Fruit fly (Drosophila melanogaster) whole organism, embryonic: ENCODE results near the gene LanB1.
A peak's percentile ranks its signal among the peaks of the same experiment; 100 is the strongest.

Experiments
- ATbp ChIP-seq: fragments of 200-800 bp; sonication (Bioruptor generic); optimal IDR thresholded peaks from 2 replicates; lab custom pipeline; 2017; ENCODE audit warnings: missing biosample characterization, mild to moderate bottlenecking, missing genetic modification characterization, missing genetic modification reagents
- BtbVII ChIP-seq: fragments of 200-800 bp; sonication (Bioruptor generic); optimal IDR thresholded peaks from 3 replicates; lab custom pipeline; 2017; ENCODE audit warnings: missing biosample characterization, mild to moderate bottlenecking, missing genetic modification characterization
- CG10321 ChIP-seq: fragments of 200-800 bp; sonication (Bioruptor generic); IDR thresholded peaks from 2 replicates; pipeline ENCODE4 v1.3.6; 2022; ENCODE audit warnings: missing biosample characterization, missing genetic modification characterization
- CG11696 ChIP-seq: fragments of 200-800 bp; sonication (Bioruptor generic); IDR thresholded peaks from 2 replicates; pipeline ENCODE4 v1.3.6; 2022; ENCODE audit warnings: missing biosample characterization, missing genetic modification characterization
- CG1233 ChIP-seq: fragments of 200-800 bp; sonication (Bioruptor generic); optimal IDR thresholded peaks from 4 replicates; lab custom pipeline; 2018; ENCODE audit warnings: missing biosample characterization, mild to moderate bottlenecking, missing genetic modification characterization
- CG15011 ChIP-seq: fragments of 200-800 bp; sonication (Bioruptor generic); optimal IDR thresholded peaks from 3 replicates; lab custom pipeline; 2018; ENCODE audit warnings: missing biosample characterization, mild to moderate bottlenecking, missing genetic modification characterization
- CG15514 ChIP-seq: fragments of 200-800 bp; sonication (Bioruptor generic); optimal IDR thresholded peaks from 3 replicates; lab custom pipeline; 2017; ENCODE audit warnings: missing biosample characterization, missing genetic modification characterization, mild to moderate bottlenecking, moderate library complexity, missing genetic modification reagents
- CG17802 ChIP-seq: fragments of 200-800 bp; sonication (Bioruptor generic); optimal IDR thresholded peaks from 2 replicates; lab custom pipeline; 2018; ENCODE audit warnings: missing biosample characterization, mild to moderate bottlenecking, missing genetic modification characterization, moderate library complexity
- CG18599 ChIP-seq: fragments of 200-800 bp; sonication (Bioruptor generic); optimal IDR thresholded peaks from 3 replicates; lab custom pipeline; 2017; ENCODE audit warnings: missing biosample characterization, missing genetic modification characterization, mild to moderate bottlenecking, moderate library complexity, missing genetic modification reagents
- CG2678 ChIP-seq: fragments of 200-800 bp; sonication (Bioruptor generic); optimal IDR thresholded peaks from 3 replicates; lab custom pipeline; 2019; ENCODE audit warnings: missing biosample characterization, mild to moderate bottlenecking, missing genetic modification characterization, moderate library complexity
- CG2875 ChIP-seq: fragments of 200-800 bp; sonication (Bioruptor generic); optimal IDR thresholded peaks from 2 replicates; lab custom pipeline; 2017; ENCODE audit warnings: missing biosample characterization, mild to moderate bottlenecking, missing genetic modification characterization, missing genetic modification reagents
- CG3281 ChIP-seq: fragments of 200-800 bp; sonication (Bioruptor generic); optimal IDR thresholded peaks from 3 replicates; lab custom pipeline; 2017; ENCODE audit warnings: missing biosample characterization, mild to moderate bottlenecking, missing genetic modification characterization
- CG4328 ChIP-seq: fragments of 200-800 bp; sonication (Bioruptor generic); optimal IDR thresholded peaks from 3 replicates; lab custom pipeline; 2017; ENCODE audit warnings: missing biosample characterization, missing genetic modification reagents, missing genetic modification characterization
- CG6813 ChIP-seq: fragments of 200-800 bp; sonication (Bioruptor generic); optimal IDR thresholded peaks from 2 replicates; lab custom pipeline; 2017; ENCODE audit warnings: missing biosample characterization, missing genetic modification characterization, mild to moderate bottlenecking, moderate library complexity, missing genetic modification reagents
- CG7839 ChIP-seq: fragments of 200-800 bp; sonication (Bioruptor generic); optimal IDR thresholded peaks from 3 replicates; lab custom pipeline; 2018; ENCODE audit warnings: missing biosample characterization, mild to moderate bottlenecking, missing genetic modification characterization, moderate library complexity
- CG7963 ChIP-seq: fragments of 200-800 bp; sonication (Bioruptor generic); IDR thresholded peaks from 3 replicates; pipeline ENCODE4 v1.3.6; 2022; ENCODE audit warnings: missing biosample characterization, missing genetic modification characterization; ENCODE audit not compliant: partially characterized antibody
- CG8089 ChIP-seq: fragments of 200-800 bp; sonication (Bioruptor generic); optimal IDR thresholded peaks from 3 replicates; lab custom pipeline; 2016; ENCODE audit warnings: missing biosample characterization, missing genetic modification characterization
- CG9817 ChIP-seq: fragments of 200-800 bp; sonication (Bioruptor generic); optimal IDR thresholded peaks from 2 replicates; lab custom pipeline; 2018; ENCODE audit warnings: missing biosample characterization, mild to moderate bottlenecking, missing genetic modification characterization, moderate library complexity
- CG9932 ChIP-seq: fragments of 200-800 bp; sonication (Bioruptor generic); IDR thresholded peaks from 2 replicates; pipeline ENCODE4 v1.3.6; 2022; ENCODE audit warnings: missing biosample characterization, missing genetic modification characterization
- CoRest ChIP-seq: fragments of 200-800 bp; sonication (Bioruptor generic); optimal IDR thresholded peaks from 3 replicates; lab custom pipeline; 2018; ENCODE audit warnings: missing biosample characterization, mild to moderate bottlenecking, missing genetic modification characterization, moderate library complexity
- Deaf1 ChIP-seq: fragments of 200-800 bp; optimal IDR thresholded peaks from 3 replicates; lab custom pipeline; 2019; ENCODE audit warnings: missing biosample characterization, mild to moderate bottlenecking, missing genetic modification characterization, moderate library complexity
- Fer2 ChIP-seq: fragments of 200-800 bp; sonication (Bioruptor generic); optimal IDR thresholded peaks from 2 replicates; lab custom pipeline; 2018; ENCODE audit warnings: missing biosample characterization, mild to moderate bottlenecking, missing genetic modification characterization, moderate library complexity
- Fer3 ChIP-seq: fragments of 200-800 bp; sonication (Bioruptor generic); optimal IDR thresholded peaks from 2 replicates; lab custom pipeline; 2018; ENCODE audit warnings: missing biosample characterization, mild to moderate bottlenecking, missing genetic modification characterization, moderate library complexity
- PHDP ChIP-seq: fragments of 200-800 bp; sonication (Bioruptor generic); optimal IDR thresholded peaks from 3 replicates; lab custom pipeline; 2018; ENCODE audit warnings: missing biosample characterization, mild to moderate bottlenecking, missing genetic modification characterization, moderate library complexity
- Ravus ChIP-seq: fragments of 200-800 bp; sonication (Bioruptor generic); IDR thresholded peaks from 2 replicates; pipeline ENCODE4 v1.3.6; 2022; ENCODE audit warnings: missing biosample characterization, missing genetic modification characterization
- Sox100B ChIP-seq: fragments of 200-800 bp; sonication (Bioruptor generic); optimal IDR thresholded peaks from 3 replicates; lab custom pipeline; 2018; ENCODE audit warnings: missing biosample characterization, mild to moderate bottlenecking, missing genetic modification characterization
- Sox102F ChIP-seq: fragments of 200-800 bp; sonication (Bioruptor generic); optimal IDR thresholded peaks from 2 replicates; lab custom pipeline; 2018; ENCODE audit warnings: missing biosample characterization, mild to moderate bottlenecking, missing genetic modification characterization, moderate library complexity
- abd-A ChIP-seq: fragments of 200-800 bp; sonication (Bioruptor generic); optimal IDR thresholded peaks from 3 replicates; lab custom pipeline; 2019; ENCODE audit warnings: missing biosample characterization, mild to moderate bottlenecking, missing genetic modification characterization, moderate library complexity
- bcd ChIP-seq: fragments of 200-800 bp; sonication (Bioruptor generic); optimal IDR thresholded peaks from 2 replicates; lab custom pipeline; 2017; ENCODE audit warnings: missing biosample characterization, mild to moderate bottlenecking, missing genetic modification characterization
- caup ChIP-seq: fragments of 200-800 bp; sonication (Bioruptor generic); optimal IDR thresholded peaks from 3 replicates; lab custom pipeline; 2017; ENCODE audit warnings: missing biosample characterization, mild to moderate bottlenecking, missing genetic modification characterization, moderate library complexity; ENCODE audit not compliant: severe bottlenecking
- ci ChIP-seq: fragments of 200-800 bp; sonication (Bioruptor generic); IDR thresholded peaks from 3 replicates; pipeline ENCODE4 v1.3.6; 2022; ENCODE audit warnings: missing biosample characterization, missing genetic modification characterization
- croc ChIP-seq: fragments of 200-800 bp; sonication (Bioruptor generic); conservative IDR thresholded peaks from 3 replicates; pipeline ENCODE4 v1.3.6; 2022; ENCODE audit warnings: missing biosample characterization, missing genetic modification characterization
- dmrt99B ChIP-seq: fragments of 200-800 bp; sonication (Bioruptor generic); optimal IDR thresholded peaks from 2 replicates; lab custom pipeline; 2018; ENCODE audit warnings: missing biosample characterization, mild to moderate bottlenecking, missing genetic modification characterization, moderate library complexity
- ewg ChIP-seq: fragments of 200-800 bp; sonication (Bioruptor generic); optimal IDR thresholded peaks from 3 replicates; lab custom pipeline; 2017; ENCODE audit warnings: mild to moderate bottlenecking, missing biosample characterization, missing genetic modification reagents, missing genetic modification characterization
- exex ChIP-seq: fragments of 200-800 bp; sonication (Bioruptor generic); optimal IDR thresholded peaks from 4 replicates; lab custom pipeline; 2018; ENCODE audit warnings: missing biosample characterization, mild to moderate bottlenecking, missing genetic modification characterization, moderate library complexity
- eyg ChIP-seq: fragments of 200-800 bp; sonication (Bioruptor generic); optimal IDR thresholded peaks from 3 replicates; lab custom pipeline; 2016; ENCODE audit warnings: missing biosample characterization, missing genetic modification characterization
- fd102C ChIP-seq: fragments of 200-800 bp; sonication (Bioruptor generic); optimal IDR thresholded peaks from 2 replicates; lab custom pipeline; 2018; ENCODE audit warnings: missing biosample characterization, mild to moderate bottlenecking, missing genetic modification characterization, moderate library complexity
- fd3F ChIP-seq: fragments of 200-800 bp; sonication (Bioruptor generic); optimal IDR thresholded peaks from 2 replicates; lab custom pipeline; 2018; ENCODE audit warnings: missing biosample characterization, mild to moderate bottlenecking, missing genetic modification characterization, moderate library complexity
- ftz-f1 ChIP-seq: fragments of 200-800 bp; sonication (Bioruptor generic); optimal IDR thresholded peaks from 2 replicates; lab custom pipeline; 2016; ENCODE audit warnings: missing biosample characterization, missing genetic modification characterization
- hkb ChIP-seq, 2 experiments: fragments of 200-800 bp in 1 of 2; fragments of >200 bp in 1 of 2; sonication (Bioruptor generic) in 1 of 2; IDR thresholded peaks in 1 of 2; optimal IDR thresholded peaks in 1 of 2; 2 replicates each; pipeline versions ENCODE4 v1.3.6 to Lab custom; 2017 to 2022; ENCODE audit warnings: missing biosample characterization in 1 of 2, missing genetic modification characterization in 1 of 2
- knrl ChIP-seq: fragments of 200-800 bp; sonication (Bioruptor generic); IDR thresholded peaks from 3 replicates; pipeline ENCODE4 v1.3.6; 2022; ENCODE audit warnings: missing biosample characterization, missing genetic modification characterization; ENCODE audit not compliant: partially characterized antibody
- peb ChIP-seq: fragments of 200-800 bp; sonication (Bioruptor generic); IDR thresholded peaks from 2 replicates; pipeline ENCODE4 v1.3.6; 2022; ENCODE audit warnings: missing biosample characterization, missing genetic modification characterization
- scrt ChIP-seq: fragments of 200-800 bp; sonication (Bioruptor generic); optimal IDR thresholded peaks from 2 replicates; lab custom pipeline; 2018; ENCODE audit warnings: missing biosample characterization, mild to moderate bottlenecking, missing genetic modification characterization, moderate library complexity
- sug ChIP-seq: fragments of 200-800 bp; optimal IDR thresholded peaks from 2 replicates; lab custom pipeline; 2019; ENCODE audit warnings: missing biosample characterization, mild to moderate bottlenecking, missing genetic modification characterization, moderate library complexity
- unpg ChIP-seq: fragments of 200-800 bp; sonication (Bioruptor generic); optimal IDR thresholded peaks from 3 replicates; lab custom pipeline; 2018; ENCODE audit warnings: missing biosample characterization, mild to moderate bottlenecking, missing genetic modification characterization, moderate library complexity
- zfh1 ChIP-seq: fragments of 200-800 bp; sonication (Bioruptor generic); IDR thresholded peaks from 3 replicates; pipeline ENCODE4 v1.3.6; 2022; ENCODE audit warnings: missing biosample characterization, missing genetic modification characterization

Gene LanB1

DNA sequence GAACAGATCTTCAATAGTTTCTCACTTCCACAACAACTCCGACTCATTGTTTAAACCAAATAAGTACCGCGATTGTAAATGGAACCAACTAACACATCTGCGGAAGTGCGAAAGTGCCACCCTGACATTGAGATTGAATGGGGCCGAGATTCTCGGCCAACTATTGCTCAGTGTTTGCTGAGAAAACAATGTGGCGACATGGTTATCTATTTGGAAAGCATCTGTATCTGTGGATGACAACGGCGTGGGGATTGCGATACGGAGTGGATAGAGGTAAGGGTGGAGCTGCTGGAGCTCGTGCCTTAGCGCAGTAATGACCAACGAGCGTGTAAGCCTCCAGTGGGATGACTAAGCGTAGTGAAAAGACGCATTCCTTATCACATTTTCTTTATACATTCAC lies 36.0 kb upstream of the LanB1 start:
- TF ChIP-seq CG9932 (no peak), CG2875 (no peak), knrl (GFP tag; lab: Robert Waterston, UW) (no peak), croc (GFP tag; lab: Robert Waterston, UW) (no peak), bcd (no peak), abd-A (tag; lab: Kevin White, UChicago) (no peak), peb (GFP tag; lab: Robert Waterston, UW) (no peak)

DNA sequence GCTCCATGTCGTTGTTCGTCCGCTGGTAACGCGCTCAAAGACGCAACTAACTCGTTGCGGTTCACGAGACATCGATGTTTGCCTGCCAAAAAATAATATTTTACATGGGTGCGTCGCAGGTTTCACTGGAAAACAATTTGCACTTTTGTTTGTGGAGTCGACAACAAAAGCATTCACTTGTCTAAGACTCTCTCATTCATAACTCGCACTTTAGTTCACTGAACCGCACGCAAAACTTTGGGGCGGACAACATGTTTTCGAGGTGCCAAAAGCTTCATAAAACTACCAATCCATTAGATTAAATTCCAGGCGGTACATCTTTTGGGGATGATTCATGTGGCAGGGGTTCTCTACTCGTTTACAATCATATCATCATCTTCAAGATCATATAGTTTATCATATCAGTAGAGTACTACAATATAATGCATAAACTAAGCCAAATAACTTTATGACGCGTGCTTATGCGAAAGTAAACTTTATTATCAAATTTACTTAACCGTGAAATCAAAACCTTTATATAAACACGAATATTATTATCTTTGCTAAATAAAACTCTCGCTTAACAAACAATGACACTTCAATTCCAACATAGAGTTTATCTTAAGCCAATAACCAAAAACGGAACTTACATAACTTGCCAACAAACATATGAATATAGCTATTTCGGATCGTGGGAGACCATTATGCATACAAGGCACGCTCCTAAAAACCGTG lies 33.1 kb upstream of the LanB1 start, which contains the start of gene CG7179:
Gene CG7179, minus strand, starts transcription at position 51 of the 714 bp plus-strand sequence.
- TF ChIP-seq CG7963 (GFP tag; lab: Robert Waterston, UW): no peak
- TF ChIP-seq hkb (optimal IDR thresholded peaks at IDR 0.05; lab: Kevin White, UChicago): no peak
- TF ChIP-seq hkb (GFP tag; IDR thresholded peaks at IDR 0.05; lab: Robert Waterston, UW): 0 out of 2 replicates have a peak, but pooled peaks have one; percentile 29
- TF ChIP-seq Ravus (GFP tag; lab: Robert Waterston, UW): no peak
- no peak for TF ChIP-seq CG11696 (GFP tag; lab: Robert Waterston, UW)
- TF ChIP-seq CG1233 (GFP tag; lab: Kevin White, UChicago): peak; percentile 14
- TF ChIP-seq CG8089: no peak
- TF ChIP-seq CG6813 (GFP tag; lab: Kevin White, UChicago): peak; percentile 21
- TF ChIP-seq Deaf1: no peak
- TF ChIP-seq ftz-f1: no peak
- TF ChIP-seq CG2678 (tag; lab: Kevin White, UChicago): peak; percentile 72
- TF ChIP-seq sug (tag; lab: Kevin White, UChicago): no peak
- no peak for TF ChIP-seq ewg (GFP tag; lab: Kevin White, UChicago)
- TF ChIP-seq Sox100B (GFP tag; lab: Kevin White, UChicago): peak; percentile 5
- TF ChIP-seq CG18599 (GFP tag; lab: Kevin White, UChicago): peak; percentile 38
- TF ChIP-seq Sox102F (GFP tag; lab: Kevin White, UChicago): peak; percentile 0
- peak; percentile 25 for TF ChIP-seq PHDP (tag; lab: Kevin White, UChicago)
- peak; percentile 35 for TF ChIP-seq scrt
- TF ChIP-seq zfh1 (GFP tag; lab: Robert Waterston, UW): no peak
- TF ChIP-seq Fer2 (tag; lab: Kevin White, UChicago): peak; percentile 30
- no peak for TF ChIP-seq CG10321 (GFP tag; lab: Robert Waterston, UW)
- no peak for TF ChIP-seq fd102C
- peak; percentile 32 for TF ChIP-seq unpg (GFP tag; lab: Kevin White, UChicago)
- peak; percentile 32 for TF ChIP-seq dmrt99B
- TF ChIP-seq CG4328 (GFP tag; lab: Kevin White, UChicago): peak; percentile 1
- TF ChIP-seq BtbVII (GFP tag; lab: Kevin White, UChicago): peak; percentile 40
- TF ChIP-seq CoRest (tag; lab: Kevin White, UChicago): peak; percentile 21
- 0 out of 3 replicates have a peak, but pooled peaks have one; percentile 11 for TF ChIP-seq ci (GFP tag; lab: Robert Waterston, UW)
- TF ChIP-seq CG17802 (tag; lab: Kevin White, UChicago): no peak
- peak; percentile 28 for TF ChIP-seq exex (tag; lab: Kevin White, UChicago)
- TF ChIP-seq CG15011 (GFP tag; lab: Kevin White, UChicago): peak; percentile 33
- TF ChIP-seq Fer3 (tag; lab: Kevin White, UChicago): peak; percentile 57
- peak; percentile 18 for TF ChIP-seq fd3F (GFP tag; lab: Kevin White, UChicago)
- TF ChIP-seq CG15514 (GFP tag; lab: Kevin White, UChicago): peak; percentile 17
- peak; percentile 38 for TF ChIP-seq ATbp (GFP tag; lab: Kevin White, UChicago)
- TF ChIP-seq caup (GFP tag; lab: Kevin White, UChicago): peak; percentile 27
- peak; percentile 25 for TF ChIP-seq CG7839 (tag; lab: Kevin White, UChicago)
- TF ChIP-seq CG9817 (tag; lab: Kevin White, UChicago): peak; percentile 6
- peak; percentile 57 for TF ChIP-seq CG3281
- no peak for TF ChIP-seq eyg
